Worm (Caenorhabditis elegans): ENCODE data around the gene sri-20.

sri-20 gene

ce11 chrV:10368256-10368655 lies at the start of gene sri-20:
sri-20 (plus strand) TSS chrV:10368556.
- TF ChIP-seq nhr-11 (tag; optimal IDR thresholded peaks at IDR 0.05) (no peak), nhr-76 (tag; optimal IDR thresholded peaks at IDR 0.05) (no peak), lsy-12 (tag; optimal IDR thresholded peaks at IDR 0.05) (no peak), nhr-43 (tag; optimal IDR thresholded peaks at IDR 0.05; ENCODE audit: poor library complexity, severe bottlenecking) (no peak), ztf-4 (tag; optimal IDR thresholded peaks at IDR 0.05) (no peak), lin-39 (tag; optimal IDR thresholded peaks at IDR 0.05) (no peak), nhr-23 (tag; optimal IDR thresholded peaks at IDR 0.05) (no peak), pqm-1 (tag; optimal IDR thresholded peaks at IDR 0.05) (no peak), ztf-11 (tag; optimal IDR thresholded peaks at IDR 0.05) (no peak), hmg-11 (tag; optimal IDR thresholded peaks at IDR 0.05) (no peak), fos-1 (tag; optimal IDR thresholded peaks at IDR 0.05) (no peak), egl-5 (tag; optimal IDR thresholded peaks at IDR 0.05) (no peak), ama-1 (optimal IDR thresholded peaks at IDR 0.05) (no peak), fkh-2 (tag; optimal IDR thresholded peaks at IDR 0.05) (no peak), nhr-28 (tag; optimal IDR thresholded peaks at IDR 0.05) (no peak), egl-27 (tag; optimal IDR thresholded peaks at IDR 0.05) (no peak), R02D3.7 (tag; optimal IDR thresholded peaks at IDR 0.05) (no peak), mml-1 (tag; optimal IDR thresholded peaks at IDR 0.05) (no peak), jun-1 (tag; optimal IDR thresholded peaks at IDR 0.05) (no peak)

- TF ChIP-seq lsy-12 (tag; optimal IDR thresholded peaks at IDR 0.05) (no peak), unc-62 (GFP tag; optimal IDR thresholded peaks at IDR 0.05) (no peak), hmg-11 (tag; optimal IDR thresholded peaks at IDR 0.05) (no peak), unc-39 (tag; optimal IDR thresholded peaks at IDR 0.05) (no peak), elt-3 (tag; optimal IDR thresholded peaks at IDR 0.05) (no peak), nhr-23 (tag; optimal IDR thresholded peaks at IDR 0.05) (no peak), pha-4 (tag; optimal IDR thresholded peaks at IDR 0.05) (no peak), nhr-77 (tag; optimal IDR thresholded peaks at IDR 0.05) (no peak), nhr-25 (tag; optimal IDR thresholded peaks at IDR 0.05) (no peak), elt-2 (tag; optimal IDR thresholded peaks at IDR 0.05) (no peak), elt-1 (tag; optimal IDR thresholded peaks at IDR 0.05) (no peak), lin-15B (tag; optimal IDR thresholded peaks at IDR 0.05) (no peak), mml-1 (tag; optimal IDR thresholded peaks at IDR 0.05) (no peak), nhr-237 (tag; optimal IDR thresholded peaks at IDR 0.05) (no peak), ceh-82 (tag; optimal IDR thresholded peaks at IDR 0.05) (no peak), mdl-1 (tag; optimal IDR thresholded peaks at IDR 0.05) (no peak), nfya-1 (tag; optimal IDR thresholded peaks at IDR 0.05; ENCODE audit: insufficient read depth) (no peak), ceh-16 (tag; optimal IDR thresholded peaks at IDR 0.05) (no peak)
Measured at ce11 chrV:10319434-10319833, 48.9 kb upstream of the sri-20 start, which contains the start of gene B0024.11. B0024.11 (minus strand) TSS chrV:10319534.

- TF ChIP-seq ceh-28 (tag; optimal IDR thresholded peaks at IDR 0.05) (no peak), elt-2 (tag; optimal IDR thresholded peaks at IDR 0.05) (peak; percentile 1), ztf-4 (tag; optimal IDR thresholded peaks at IDR 0.05) (no peak), pha-4 (tag; optimal IDR thresholded peaks at IDR 0.05) (peak; percentile 72), lin-39 (tag; optimal IDR thresholded peaks at IDR 0.05) (peak; percentile 56), fkh-2 (tag; optimal IDR thresholded peaks at IDR 0.05) (no peak), ama-1 (optimal IDR thresholded peaks at IDR 0.05) (no peak), nhr-43 (tag; optimal IDR thresholded peaks at IDR 0.05; ENCODE audit: poor library complexity, severe bottlenecking) (peak; percentile 78), hmg-11 (tag; optimal IDR thresholded peaks at IDR 0.05) (peak; percentile 17), nhr-23 (tag; optimal IDR thresholded peaks at IDR 0.05) (peak; percentile 79), lsy-12 (tag; optimal IDR thresholded peaks at IDR 0.05) (peak; percentile 10), lin-15B (tag; optimal IDR thresholded peaks at IDR 0.05) (peak; percentile 68)
Measured at ce11 chrV:10320101-10320761, 48.1 kb upstream of the sri-20 start, which contains the start of the genes gna-1 and B0024.13. gna-1 (minus strand) TSS chrV:10320151. B0024.13 (plus strand) TSS chrV:10320711.

ce11 chrV:10323537-10323936 lies 44.8 kb upstream of the sri-20 start:
- no peak for TF ChIP-seq fos-1 (tag; optimal IDR thresholded peaks at IDR 0.05)
- no peak for TF ChIP-seq lin-15B (tag; optimal IDR thresholded peaks at IDR 0.05)
- TF ChIP-seq mml-1 (tag; optimal IDR thresholded peaks at IDR 0.05) = no peak
- TF ChIP-seq elt-1 (tag; optimal IDR thresholded peaks at IDR 0.05) = no peak
- no peak for TF ChIP-seq lin-39 (tag; optimal IDR thresholded peaks at IDR 0.05)
- no peak for TF ChIP-seq zag-1 (tag; optimal IDR thresholded peaks at IDR 0.05)
- TF ChIP-seq egl-5 (tag; optimal IDR thresholded peaks at IDR 0.05) = no peak
- no peak for TF ChIP-seq sea-2 (GFP tag; optimal IDR thresholded peaks at IDR 0.05)
- no peak for TF ChIP-seq nfya-1 (tag; optimal IDR thresholded peaks at IDR 0.05; ENCODE audit: insufficient read depth)
- no peak for TF ChIP-seq ztf-11 (tag; optimal IDR thresholded peaks at IDR 0.05)
- TF ChIP-seq eor-1 (tag; optimal IDR thresholded peaks at IDR 0.05) = no peak
- TF ChIP-seq nhr-76 (tag; optimal IDR thresholded peaks at IDR 0.05) = no peak
- TF ChIP-seq skn-1 (tag; optimal IDR thresholded peaks at IDR 0.05) = no peak
- TF ChIP-seq daf-12 (tag; optimal IDR thresholded peaks at IDR 0.05) = no peak
- TF ChIP-seq nhr-237 (tag; optimal IDR thresholded peaks at IDR 0.05) = no peak
- no peak for TF ChIP-seq ceh-28 (tag; optimal IDR thresholded peaks at IDR 0.05)
- TF ChIP-seq R02D3.7 (tag; optimal IDR thresholded peaks at IDR 0.05) = no peak
- no peak for TF ChIP-seq elt-3 (tag; optimal IDR thresholded peaks at IDR 0.05)
- no peak for TF ChIP-seq nhr-67 (tag; optimal IDR thresholded peaks at IDR 0.05)

All from whole organism, L3 larva.